Worm (Caenorhabditis elegans) whole organism, young adult: ENCODE measurements around the gene amt-4.

Source experiments
- C06A6.2 ChIP-seq: fragments of 200-800 bp; sonication (Bioruptor generic); conservative IDR thresholded peaks from 2 replicates; pipeline ENCODE4 v1.3.6; 2022; ENCODE audit warnings: missing genetic modification characterization, missing compliant biosample characterization
- F33H1.4 ChIP-seq: fragments of 200-800 bp; sonication (Bioruptor generic); IDR thresholded peaks from 2 replicates; pipeline ENCODE4 v1.3.6; 2022; ENCODE audit warnings: missing genetic modification reagents, missing genetic modification characterization, missing compliant biosample characterization
- F49E8.2 ChIP-seq: sonication (generic microtip); optimal IDR thresholded peaks from 3 replicates; lab custom pipeline; 2017; ENCODE audit warnings: missing genetic modification characterization, mild to moderate bottlenecking, missing compliant biosample characterization, antibody characterized with exemption, moderate library complexity; ENCODE audit not compliant: insufficient read depth
- F52B5.7 ChIP-seq: sonication (generic microtip); optimal IDR thresholded peaks from 2 replicates; lab custom pipeline; 2016; ENCODE audit warnings: mild to moderate bottlenecking, missing genetic modification characterization, missing compliant biosample characterization
- K12H6.12 ChIP-seq: fragments of 200-800 bp; sonication (Bioruptor generic); optimal IDR thresholded peaks from 2 replicates; lab custom pipeline; 2018; ENCODE audit warnings: mild to moderate bottlenecking, missing genetic modification characterization, missing compliant biosample characterization
- Y56A3A.18 ChIP-seq: fragments of 200-800 bp; sonication (Bioruptor generic); IDR thresholded peaks from 2 replicates; pipeline ENCODE4 v1.3.6; 2022; ENCODE audit warnings: missing genetic modification reagents, missing genetic modification characterization, missing compliant biosample characterization
- ZK185.1 ChIP-seq: sonication (generic microtip); optimal IDR thresholded peaks from 2 replicates; lab custom pipeline; 2016; ENCODE audit warnings: mild to moderate bottlenecking, missing genetic modification characterization, missing compliant biosample characterization; ENCODE audit not compliant: poor library complexity, severe bottlenecking
- ama-1 ChIP-seq, 3 experiments: fragments of 150-350 bp in 1 of 3; sonication (generic microtip) in 2 of 3; optimal IDR thresholded peaks; 2 replicates each; lab custom pipeline; 2014 to 2018; ENCODE audit warnings: missing biosample characterization in 2 of 3, missing genetic modification characterization in 2 of 3, missing genetic modification reagents in 2 of 3
- atf-7 ChIP-seq: sonication (generic microtip); optimal IDR thresholded peaks from 2 replicates; lab custom pipeline; 2017; ENCODE audit warnings: mild to moderate bottlenecking, missing genetic modification characterization, missing compliant biosample characterization
- athp-1 ChIP-seq: sonication (generic microtip); optimal IDR thresholded peaks from 2 replicates; lab custom pipeline; 2017; ENCODE audit warnings: mild to moderate bottlenecking, missing genetic modification characterization, missing compliant biosample characterization
- attf-5 ChIP-seq: fragments of 200-800 bp; sonication (Bioruptor generic); optimal IDR thresholded peaks from 2 replicates; lab custom pipeline; 2018; ENCODE audit warnings: mild to moderate bottlenecking, missing genetic modification characterization, missing compliant biosample characterization
- bed-1 ChIP-seq: fragments of 200-800 bp; sonication (Bioruptor generic); IDR thresholded peaks from 2 replicates; pipeline ENCODE4 v1.3.6; 2022; ENCODE audit warnings: missing genetic modification reagents, missing genetic modification characterization, missing compliant biosample characterization
- cebp-1 ChIP-seq, 2 experiments: fragments of 200-800 bp in 1 of 2; sonication (Bioruptor generic) in 1 of 2; sonication (generic microtip) in 1 of 2; IDR thresholded peaks in 1 of 2; optimal IDR thresholded peaks in 1 of 2; 2 replicates each; pipeline versions ENCODE4 v1.3.6 to Lab custom; 2017 to 2022; ENCODE audit warnings: missing compliant biosample characterization in 2 of 2, missing genetic modification characterization in 2 of 2, mild to moderate bottlenecking in 1 of 2, missing genetic modification reagents in 1 of 2, moderate library complexity in 1 of 2
- ceh-27 ChIP-seq: fragments of 200-800 bp; sonication (Bioruptor generic); optimal IDR thresholded peaks from 2 replicates; lab custom pipeline; 2018; ENCODE audit warnings: mild to moderate bottlenecking, missing genetic modification characterization, moderate library complexity, missing compliant biosample characterization
- chd-7 ChIP-seq: sonication (generic microtip); optimal IDR thresholded peaks from 2 replicates; lab custom pipeline; 2016; ENCODE audit warnings: mild to moderate bottlenecking, missing genetic modification characterization, moderate library complexity, missing compliant biosample characterization
- egl-44 ChIP-seq: fragments of 200-800 bp; sonication (Bioruptor generic); IDR thresholded peaks from 2 replicates; pipeline ENCODE4 v1.3.6; 2022; ENCODE audit warnings: missing genetic modification reagents, missing genetic modification characterization, missing compliant biosample characterization
- ets-4 ChIP-seq: fragments of 200-800 bp; sonication (Bioruptor generic); optimal IDR thresholded peaks from 2 replicates; lab custom pipeline; 2018; ENCODE audit warnings: mild to moderate bottlenecking, missing genetic modification characterization, missing compliant biosample characterization
- hmg-1.2 ChIP-seq: fragments of 200-800 bp; sonication (Bioruptor generic); IDR thresholded peaks from 2 replicates; pipeline ENCODE4 v1.3.6; 2022; ENCODE audit warnings: missing genetic modification reagents, missing genetic modification characterization, missing compliant biosample characterization
- hmg-20 ChIP-seq: fragments of 200-800 bp; sonication (Bioruptor generic); IDR thresholded peaks from 2 replicates; pipeline ENCODE4 v1.3.6; 2022; ENCODE audit warnings: missing genetic modification reagents, missing genetic modification characterization, missing compliant biosample characterization
- lag-1 ChIP-seq: fragments of 200-800 bp; sonication (Bioruptor generic); IDR thresholded peaks from 2 replicates; pipeline ENCODE4 v1.3.6; 2022; ENCODE audit warnings: missing genetic modification reagents, missing genetic modification characterization, missing compliant biosample characterization
- let-526 ChIP-seq: fragments of 200-800 bp; sonication (Bioruptor generic); IDR thresholded peaks from 2 replicates; pipeline ENCODE4 v1.3.6; 2022; ENCODE audit warnings: missing genetic modification reagents, missing genetic modification characterization, missing compliant biosample characterization
- let-607 ChIP-seq, 2 experiments: fragments of 200-800 bp in 1 of 2; sonication (Bioruptor generic) in 1 of 2; sonication (generic microtip) in 1 of 2; optimal IDR thresholded peaks; 2 replicates each; lab custom pipeline; 2016 to 2018; ENCODE audit warnings: mild to moderate bottlenecking in 2 of 2, missing compliant biosample characterization in 2 of 2, missing genetic modification characterization in 2 of 2, moderate library complexity in 2 of 2, missing genotype in 1 of 2
- lin-40 ChIP-seq: sonication (generic microtip); optimal IDR thresholded peaks from 2 replicates; lab custom pipeline; 2016; ENCODE audit warnings: missing genetic modification characterization, mild to moderate bottlenecking, missing compliant biosample characterization, missing genotype, missing genetic modification reagents
- lir-1 ChIP-seq: fragments of 200-800 bp; sonication (Bioruptor generic); conservative IDR thresholded peaks from 2 replicates; pipeline ENCODE4 v1.3.6; 2022; ENCODE audit warnings: missing genetic modification reagents, missing genetic modification characterization, missing compliant biosample characterization
- mcd-1 ChIP-seq: fragments of 200-800 bp; sonication (Bioruptor generic); IDR thresholded peaks from 2 replicates; pipeline ENCODE4 v1.3.6; 2022; ENCODE audit warnings: missing genetic modification reagents, missing genetic modification characterization, missing compliant biosample characterization
- nfyb-1 ChIP-seq: fragments of 200-800 bp; sonication (Bioruptor generic); IDR thresholded peaks from 2 replicates; pipeline ENCODE4 v1.3.6; 2022; ENCODE audit warnings: missing genetic modification reagents, missing genetic modification characterization, missing compliant biosample characterization
- nhr-179 ChIP-seq: sonication (generic microtip); optimal IDR thresholded peaks from 2 replicates; lab custom pipeline; 2016; ENCODE audit warnings: mild to moderate bottlenecking, missing genetic modification characterization, missing compliant biosample characterization
- nhr-80 ChIP-seq: sonication (generic microtip); optimal IDR thresholded peaks from 2 replicates; lab custom pipeline; 2016; ENCODE audit warnings: missing genetic modification characterization, missing compliant biosample characterization
- nhr-90 ChIP-seq: sonication (generic microtip); optimal IDR thresholded peaks from 2 replicates; lab custom pipeline; 2016; ENCODE audit warnings: missing genotype, mild to moderate bottlenecking, missing genetic modification characterization, missing compliant biosample characterization
- pbrm-1 ChIP-seq: fragments of 200-800 bp; sonication (Bioruptor generic); IDR thresholded peaks from 2 replicates; pipeline ENCODE4 v1.3.6; 2022; ENCODE audit warnings: missing genetic modification reagents, missing genetic modification characterization, missing compliant biosample characterization
- pha-4 ChIP-seq: fragments of 150-350 bp; sonication (generic microtip); optimal IDR thresholded peaks from 2 replicates; lab custom pipeline; 2014; ENCODE audit warnings: missing biosample characterization, missing genetic modification reagents, missing genetic modification characterization
- sdz-38 ChIP-seq: sonication (generic microtip); optimal IDR thresholded peaks from 2 replicates; lab custom pipeline; 2016; ENCODE audit warnings: missing genotype, missing genetic modification characterization, missing compliant biosample characterization
- sea-2 ChIP-seq: fragments of 200-800 bp; sonication (Bioruptor generic); IDR thresholded peaks from 2 replicates; pipeline ENCODE4 v1.3.6; 2022; ENCODE audit warnings: missing genetic modification characterization, missing compliant biosample characterization
- tbp1 ChIP-seq: fragments of 200-800 bp; sonication (Bioruptor generic); optimal IDR thresholded peaks from 2 replicates; lab custom pipeline; 2018; ENCODE audit warnings: mild to moderate bottlenecking, missing genetic modification characterization, missing compliant biosample characterization
- tbx-9 ChIP-seq: sonication (generic microtip); optimal IDR thresholded peaks from 2 replicates; lab custom pipeline; 2016; ENCODE audit warnings: borderline replicate concordance, missing genetic modification characterization, inconsistent platforms, missing compliant biosample characterization
- ztf-22 ChIP-seq: fragments of 200-800 bp; sonication (Bioruptor generic); optimal IDR thresholded peaks from 2 replicates; lab custom pipeline; 2018; ENCODE audit warnings: mild to moderate bottlenecking, missing genetic modification characterization, moderate library complexity, missing compliant biosample characterization
- ztf-26 ChIP-seq: sonication (generic microtip); optimal IDR thresholded peaks from 2 replicates; lab custom pipeline; 2017; ENCODE audit warnings: missing genetic modification characterization, missing compliant biosample characterization

The amt-4 gene

ce11 chrX:4532160-4532741 lies 32.9 kb upstream of the amt-4 start, which contains the start of gene nhr-35 (continued):
- TF ChIP-seq K12H6.12 (tag; lab: Kevin White, UChicago) (peak; percentile 29), nhr-90 (tag; lab: Kevin White, UChicago) (peak; percentile 72), F52B5.7 (tag; lab: Kevin White, UChicago) (no peak), nfyb-1 (peak; percentile 82), cebp-1 (GFP tag; IDR thresholded peaks at IDR 0.05; lab: Robert Waterston, UW) (0 out of 2 replicates have a peak, but pooled peaks have one; percentile 36), cebp-1 (tag; optimal IDR thresholded peaks at IDR 0.05; lab: Kevin White, UChicago) (peak; percentile 78), hmg-1.2 (GFP tag; lab: Robert Waterston, UW) (peak; percentile 42), pbrm-1 (0 out of 2 replicates have a peak, but pooled peaks have one; percentile 26), let-607 (tag; optimal IDR thresholded peaks at IDR 0.05; lab: Kevin White, UChicago) (peak; percentile 84), lag-1 (GFP tag; lab: Robert Waterston, UW) (no peak), tbp1 (GFP tag; lab: Kevin White, UChicago) (peak; percentile 60), nhr-80 (tag; lab: Kevin White, UChicago) (peak; percentile 100), athp-1 (no peak), bed-1 (GFP tag; lab: Robert Waterston, UW) (no peak), lin-40 (tag; lab: Kevin White, UChicago) (peak; percentile 81), atf-7 (tag; lab: Kevin White, UChicago) (peak; percentile 91), sdz-38 (tag; lab: Kevin White, UChicago) (no peak), egl-44 (GFP tag; lab: Robert Waterston, UW) (0 out of 2 replicates have a peak, but pooled peaks have one; percentile 26), F49E8.2 (tag; lab: Kevin White, UChicago) (no peak), ztf-26 (peak; percentile 84), ZK185.1 (tag; lab: Kevin White, UChicago) (peak; percentile 5), let-526 (peak; percentile 69; the same call in 1 of the 2 replicates), lir-1 (GFP tag; lab: Robert Waterston, UW) (peak; percentile 40; the same call in 1 of the 2 replicates), ama-1 (optimal IDR thresholded peaks at IDR 0.05; lab: Kevin White, UChicago) (no peak), ama-1 (GFP tag; optimal IDR thresholded peaks at IDR 0.05; lab: Kevin White, UChicago) (no peak), pha-4 (tag; lab: Kevin White, UChicago) (no peak), nhr-179 (tag; lab: Kevin White, UChicago) (no peak), ztf-22 (GFP tag; lab: Kevin White, UChicago) (peak; percentile 86), C06A6.2 (GFP tag; lab: Robert Waterston, UW) (peak; percentile 44; the same call in 1 of the 2 replicates), sea-2 (GFP tag; lab: Robert Waterston, UW) (no peak), F33H1.4 (GFP tag; lab: Robert Waterston, UW) (no peak), Y56A3A.18 (GFP tag; lab: Robert Waterston, UW) (no peak), ceh-27 (GFP tag; lab: Kevin White, UChicago) (peak; percentile 54), attf-5 (GFP tag; lab: Kevin White, UChicago) (peak; percentile 63), mcd-1 (peak; percentile 38; the same call in 1 of the 2 replicates), chd-7 (peak; percentile 70), hmg-20 (no peak), ets-4 (GFP tag; lab: Kevin White, UChicago) (peak; percentile 93), tbx-9 (tag; lab: Kevin White, UChicago) (no peak)
